Worm (Caenorhabditis elegans) whole organism, late embryonic: ENCODE results near the gene Y66D12A.13.

Experiments used
- C08G9.2 ChIP-seq: sonication (generic microtip); optimal IDR thresholded peaks from 2 replicates; lab custom pipeline; 2016; ENCODE audit warnings: mild to moderate bottlenecking, missing genetic modification characterization, moderate library complexity, missing compliant biosample characterization
- ama-1 ChIP-seq: fragments of 150-350 bp; optimal IDR thresholded peaks from 2 replicates; lab custom pipeline; 2014
- ceh-9 ChIP-seq: sonication (generic microtip); optimal IDR thresholded peaks from 2 replicates; lab custom pipeline; 2016; ENCODE audit warnings: mild to moderate bottlenecking, missing genetic modification characterization, inconsistent platforms, missing compliant biosample characterization
- che-1 ChIP-seq: sonication (generic microtip); optimal IDR thresholded peaks from 2 replicates; lab custom pipeline; 2016; ENCODE audit warnings: mild to moderate bottlenecking, missing genetic modification characterization, missing compliant biosample characterization
- elt-2 ChIP-seq: sonication (generic microtip); optimal IDR thresholded peaks from 2 replicates; lab custom pipeline; 2016; ENCODE audit warnings: missing genetic modification reagents, missing genetic modification characterization, missing compliant biosample characterization
- hlh-6 ChIP-seq: sonication (generic microtip); optimal IDR thresholded peaks from 2 replicates; lab custom pipeline; 2016; ENCODE audit warnings: missing genotype, missing genetic modification characterization, missing compliant biosample characterization
- nfya-1 ChIP-seq: sonication (generic microtip); optimal IDR thresholded peaks from 2 replicates; lab custom pipeline; 2017; ENCODE audit warnings: missing genetic modification characterization, mild to moderate bottlenecking, missing compliant biosample characterization, antibody characterized with exemption, moderate library complexity
- sdc-2 ChIP-seq: sonication (generic microtip); optimal IDR thresholded peaks from 2 replicates; lab custom pipeline; 2016; ENCODE audit warnings: missing genotype, missing genetic modification characterization, missing compliant biosample characterization
- unc-55 ChIP-seq: sonication (generic microtip); optimal IDR thresholded peaks from 2 replicates; lab custom pipeline; 2017; ENCODE audit warnings: missing biosample characterization, missing genetic modification reagents, missing genetic modification characterization

DNA sequence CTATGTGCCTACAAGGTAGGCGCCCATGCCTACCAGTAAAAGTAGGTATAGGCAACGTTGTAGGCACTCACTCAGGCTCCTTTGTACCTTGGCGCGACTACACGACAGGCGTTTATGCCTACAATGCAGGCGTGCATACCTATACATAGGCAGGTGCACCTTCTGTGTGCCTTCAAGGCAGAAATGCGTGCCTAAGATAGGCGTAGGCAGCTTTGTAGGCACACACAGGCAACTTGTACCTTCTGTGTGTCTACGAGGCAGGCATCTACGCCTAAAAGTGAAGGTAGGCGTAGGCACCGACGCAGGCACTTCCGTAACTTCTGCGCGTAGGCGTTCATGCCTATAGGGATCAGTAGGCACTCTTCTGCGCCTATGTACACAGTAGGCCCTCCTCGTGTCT is 42.5 kb upstream of the Y66D12A.13 start:
- TF ChIP-seq ceh-9 (tag; lab: Kevin White, UChicago) (no peak), nfya-1 (no peak), elt-2 (tag; lab: Kevin White, UChicago) (no peak), sdc-2 (tag; lab: Kevin White, UChicago) (no peak), C08G9.2 (no peak), ama-1 (no peak), che-1 (tag; lab: Kevin White, UChicago) (no peak), hlh-6 (tag; lab: Kevin White, UChicago) (no peak), unc-55 (GFP tag; lab: Kevin White, UChicago) (no peak)
